Fruit fly (Drosophila melanogaster) whole organism, wandering third instar larva: ENCODE results near the gene Mco1.

Experiments used
- Abd-B ChIP-seq: fragments of >200 bp; optimal IDR thresholded peaks from 2 replicates; lab custom pipeline; 2017; ENCODE audit warnings: missing biosample characterization, missing genetic modification characterization
- Dif ChIP-seq: fragments of 200-275, 200-300 bp; sonication (Bioruptor generic); optimal IDR thresholded peaks from 2 replicates; lab custom pipeline; 2018; ENCODE audit warnings: missing biosample characterization, missing genetic modification characterization; ENCODE audit not compliant: partially characterized antibody
- Hr78 ChIP-seq: fragments of >200 bp; optimal IDR thresholded peaks from 2 replicates; lab custom pipeline; 2017; ENCODE audit warnings: missing biosample characterization, missing genetic modification characterization
- Hr83 ChIP-seq: fragments of 200-300 bp; sonication (Bioruptor generic); optimal IDR thresholded peaks from 2 replicates; lab custom pipeline; 2016; ENCODE audit warnings: missing biosample characterization, mild to moderate bottlenecking, missing genetic modification characterization, moderate library complexity; ENCODE audit not compliant: poor library complexity, severe bottlenecking
- Jra ChIP-seq: sonication (Bioruptor generic); optimal IDR thresholded peaks from 2 replicates; lab custom pipeline; 2016; ENCODE audit warnings: missing biosample characterization, missing genetic modification characterization
- Mio ChIP-seq: sonication (Bioruptor generic); optimal IDR thresholded peaks from 2 replicates; lab custom pipeline; 2016; ENCODE audit warnings: missing biosample characterization, missing genetic modification characterization
- OdsH ChIP-seq: fragments of 200-800 bp; sonication (Bioruptor generic); optimal IDR thresholded peaks from 2 replicates; lab custom pipeline; 2016; ENCODE audit warnings: missing biosample characterization, mild to moderate bottlenecking, missing genetic modification characterization
- Vsx2 ChIP-seq: fragments of 200-300, 225-300 bp; sonication (Bioruptor generic); optimal IDR thresholded peaks from 2 replicates; lab custom pipeline; 2018; ENCODE audit warnings: missing biosample characterization, missing genetic modification characterization; ENCODE audit not compliant: partially characterized antibody
- foxo ChIP-seq, 2 experiments: fragments of 200-800 bp; sonication (Bioruptor generic); optimal IDR thresholded peaks; 2 replicates in 1 of 2; 3 replicates in 1 of 2; lab custom pipeline; 2016 to 2017; ENCODE audit warnings: missing biosample characterization in 2 of 2, missing genetic modification characterization in 2 of 2
- fru ChIP-seq: fragments of 200-800 bp; sonication (Bioruptor generic); optimal IDR thresholded peaks from 3 replicates; lab custom pipeline; 2016; ENCODE audit warnings: missing biosample characterization, mild to moderate bottlenecking, missing genetic modification characterization
- h ChIP-seq: fragments of 200-800 bp; sonication (Bioruptor generic); optimal IDR thresholded peaks from 3 replicates; lab custom pipeline; 2016; ENCODE audit warnings: missing biosample characterization, mild to moderate bottlenecking, missing genetic modification characterization
- pan ChIP-seq: fragments of >200 bp; optimal IDR thresholded peaks from 2 replicates; lab custom pipeline; 2017
- psq ChIP-seq: fragments of 200-800 bp; sonication (Bioruptor generic); optimal IDR thresholded peaks from 3 replicates; lab custom pipeline; 2017; ENCODE audit warnings: missing biosample characterization, mild to moderate bottlenecking, missing genetic modification characterization, moderate library complexity
- usp ChIP-seq: fragments of >200 bp; optimal IDR thresholded peaks from 2 replicates; lab custom pipeline; 2017; ENCODE audit warnings: missing biosample characterization, missing genetic modification characterization

DNA sequence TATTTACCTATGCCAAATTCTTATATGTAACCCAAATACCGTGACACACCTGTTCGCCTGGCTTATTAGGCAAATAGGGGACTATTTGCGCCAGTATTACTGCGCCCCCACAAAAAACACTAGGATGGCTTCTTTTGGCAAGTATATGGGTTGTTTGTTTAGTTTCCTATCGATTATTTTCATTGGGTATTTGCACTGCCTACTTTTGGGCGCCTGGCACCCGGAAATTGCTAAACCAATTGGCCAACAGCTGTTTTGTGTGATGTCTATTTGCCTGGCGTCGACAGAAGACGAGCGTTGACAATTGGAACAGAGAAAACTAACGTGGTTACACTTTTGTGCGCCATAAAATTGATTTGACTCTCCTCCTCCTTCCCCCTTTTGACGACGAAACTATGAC is 36.6 kb downstream of the Mco1 start:
- no peak for TF ChIP-seq h (GFP tag; lab: Kevin White, UChicago)
- TF ChIP-seq Dif = no peak
- TF ChIP-seq psq (GFP tag; lab: Kevin White, UChicago) = no peak
- no peak for TF ChIP-seq OdsH (GFP tag; lab: Kevin White, UChicago)
- TF ChIP-seq usp (GFP tag; lab: Kevin White, UChicago) = no peak
- no peak for TF ChIP-seq foxo (GFP tag; optimal IDR thresholded peaks at IDR 0.05; lab: Kevin White, UChicago)
- TF ChIP-seq pan (lab: Kevin White, UChicago) = no peak
- no peak for TF ChIP-seq Hr83
- no peak for TF ChIP-seq Abd-B (GFP tag; lab: Kevin White, UChicago)
- TF ChIP-seq Mio (GFP tag; lab: Kevin White, UChicago) = no peak
- no peak for TF ChIP-seq fru (GFP tag; lab: Kevin White, UChicago)
- no peak for TF ChIP-seq Jra
- TF ChIP-seq Hr78 (GFP tag; lab: Kevin White, UChicago) = no peak
- TF ChIP-seq Vsx2 (GFP tag; lab: Kevin White, UChicago) = no peak
